Fruit fly (Drosophila melanogaster) whole organism, adult: ENCODE results near the gene FBXO11.

ENCODE experiments used
- CG1620 ChIP-seq: fragments of 200-800 bp; sonication (Bioruptor generic); optimal IDR thresholded peaks from 2 replicates; lab custom pipeline; 2016; ENCODE audit warnings: missing biosample characterization, missing genetic modification characterization
- CG5204 ChIP-seq: fragments of 200-800 bp; sonication (Bioruptor generic); optimal IDR thresholded peaks from 2 replicates; lab custom pipeline; 2016; ENCODE audit warnings: missing biosample characterization, missing genetic modification characterization
- CG7045 ChIP-seq: fragments of 200-800 bp; sonication (Bioruptor generic); optimal IDR thresholded peaks from 2 replicates; lab custom pipeline; 2017; ENCODE audit warnings: missing biosample characterization, mild to moderate bottlenecking, missing genetic modification characterization
- Mnt ChIP-seq: fragments of 200-800 bp; sonication (Bioruptor generic); optimal IDR thresholded peaks from 2 replicates; lab custom pipeline; 2016; ENCODE audit warnings: missing biosample characterization, mild to moderate bottlenecking, missing genetic modification characterization
- toe ChIP-seq: fragments of 200-800 bp; sonication (Bioruptor generic); optimal IDR thresholded peaks from 2 replicates; lab custom pipeline; 2016; ENCODE audit warnings: missing biosample characterization, missing genetic modification characterization

dm6 chr3R:9783240-9783917, 25.8 kb downstream of the FBXO11 start:
- TF ChIP-seq Mnt (GFP tag; lab: Kevin White, UChicago), result no peak
- TF ChIP-seq toe (GFP tag; lab: Kevin White, UChicago), result no peak
- TF ChIP-seq CG5204 (GFP tag; lab: Kevin White, UChicago), result no peak
- TF ChIP-seq CG7045 (GFP tag; lab: Kevin White, UChicago), result no peak
- TF ChIP-seq CG1620 (GFP tag; lab: Kevin White, UChicago), result no peak
